Worm (Caenorhabditis elegans) whole organism, L2 larva: Measurements from ENCODE around the gene gmps-1.

Experiments used
- lin-13 ChIP-seq: fragments of 150-350 bp; optimal IDR thresholded peaks from 2 replicates; lab custom pipeline; 2014; ENCODE audit warnings: missing biosample characterization, missing genetic modification reagents, missing genetic modification characterization
- mdl-1 ChIP-seq, 2 experiments: fragments of 150-350 bp in 1 of 2; sonication (generic microtip) in 1 of 2; optimal IDR thresholded peaks; 2 replicates each; lab custom pipeline; 2017; ENCODE audit warnings: missing biosample characterization in 2 of 2, missing genetic modification characterization in 2 of 2
- nhr-23 ChIP-seq: fragments of 150-350 bp; optimal IDR thresholded peaks from 2 replicates; lab custom pipeline; 2014; ENCODE audit warnings: missing biosample characterization, missing genetic modification reagents, missing genetic modification characterization
- nhr-25 ChIP-seq: fragments of 150-350 bp; sonication (generic microtip); optimal IDR thresholded peaks from 3 replicates; lab custom pipeline; 2014; ENCODE audit warnings: missing biosample characterization, missing genetic modification characterization
- nhr-77 ChIP-seq: fragments of 150-350 bp; optimal IDR thresholded peaks from 2 replicates; lab custom pipeline; 2014; ENCODE audit warnings: missing biosample characterization, missing genetic modification characterization
- snpc-4 ChIP-seq: fragments of 150-350 bp; optimal IDR thresholded peaks from 2 replicates; lab custom pipeline; 2014; ENCODE audit warnings: missing biosample characterization, missing genetic modification characterization
- unc-39 ChIP-seq: fragments of 150-350 bp; optimal IDR thresholded peaks from 2 replicates; lab custom pipeline; 2014; ENCODE audit warnings: missing biosample characterization, missing genetic modification characterization
- unc-62 ChIP-seq: fragments of 150-350 bp; optimal IDR thresholded peaks from 2 replicates; lab custom pipeline; 2014; ENCODE audit warnings: missing biosample characterization, missing genetic modification reagents, missing genetic modification characterization

DNA sequence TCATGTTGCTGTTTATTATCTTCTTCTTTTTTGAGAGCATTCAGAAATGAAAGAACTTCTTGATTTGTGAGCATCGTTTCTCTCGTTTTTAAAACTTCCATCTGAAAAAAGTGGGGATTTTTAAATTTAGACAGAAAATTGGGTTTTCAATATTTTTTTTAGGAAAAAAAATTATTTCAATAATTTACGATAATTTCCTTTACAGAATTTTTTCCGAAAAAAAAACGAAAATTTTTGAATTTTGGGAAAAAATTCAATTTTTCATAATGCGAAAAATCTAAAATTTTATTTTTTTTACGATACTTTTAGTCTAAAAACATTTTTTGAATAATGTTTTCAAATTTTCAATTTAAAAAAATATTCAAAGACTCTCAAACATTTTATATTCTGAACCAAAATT lies 11.4 kb downstream of the gmps-1 start, which contains the start of gene M106.7:
- TF ChIP-seq nhr-23 (tag; lab: Kevin White, UChicago) = no peak
- no peak for TF ChIP-seq mdl-1 (tag; optimal IDR thresholded peaks at IDR 0.05; lab: Kevin White, UChicago)
- TF ChIP-seq lin-13 = no peak
- no peak for TF ChIP-seq nhr-77 (tag; lab: Kevin White, UChicago)
- no peak for TF ChIP-seq unc-62
- no peak for TF ChIP-seq nhr-25
- TF ChIP-seq snpc-4 (tag; lab: Kevin White, UChicago) = no peak
- no peak for TF ChIP-seq unc-39
